Worm (Caenorhabditis elegans): Measurements from ENCODE around the gene Y81B9A.3.

DNA sequence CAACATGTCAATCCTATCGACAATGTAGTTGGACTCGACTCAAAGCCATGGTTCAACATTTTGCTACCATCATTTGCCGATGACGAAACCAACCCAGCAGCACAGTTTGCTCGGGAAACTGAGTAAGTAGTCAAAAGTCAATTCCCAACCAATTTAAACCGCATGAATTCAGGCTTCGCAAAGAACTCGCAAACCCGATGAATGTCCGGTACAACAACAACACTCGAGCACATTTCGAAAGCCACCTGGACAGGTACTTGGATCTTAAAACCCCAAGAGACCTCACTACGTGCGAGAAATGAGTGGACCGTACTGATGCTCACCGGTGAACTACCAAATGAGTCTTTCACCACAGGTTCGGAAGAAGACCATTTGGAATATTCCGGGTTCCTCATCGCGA, 11.8 kb downstream of the Y81B9A.3 start:
- TF ChIP-seq snpc-4 (GFP tag; optimal IDR thresholded peaks at IDR 0.05) (no peak), snpc-4 (tag; optimal IDR thresholded peaks at IDR 0.05) (no peak), unc-62 (GFP tag; optimal IDR thresholded peaks at IDR 0.05) (no peak), rec-8 (tag; optimal IDR thresholded peaks at IDR 0.05) (no peak), nhr-90 (tag; optimal IDR thresholded peaks at IDR 0.05) (no peak), ama-1 (optimal IDR thresholded peaks at IDR 0.05) (no peak), ama-1 (GFP tag; optimal IDR thresholded peaks at IDR 0.05) (no peak), zim-3 (tag; optimal IDR thresholded peaks at IDR 0.05) (no peak)

All from whole organism, young adult.